Worm (Caenorhabditis elegans) whole organism, mixed stage, embryonic: ENCODE data around the gene ins-14.
A peak's percentile ranks its signal among the peaks of the same experiment; 100 is the strongest.

Source experiments
- M03D4.4 ChIP-seq: sonication (generic microtip); optimal IDR thresholded peaks from 2 replicates; lab custom pipeline; 2017; ENCODE audit warnings: mild to moderate bottlenecking, missing genetic modification characterization, missing compliant biosample characterization
- blmp-1 ChIP-seq: fragments of 150-350 bp; optimal IDR thresholded peaks from 2 replicates; lab custom pipeline; 2014; ENCODE audit warnings: missing biosample characterization, missing genetic modification characterization
- ceh-83 ChIP-seq: fragments of 200-800 bp; sonication (Bioruptor generic); optimal IDR thresholded peaks from 2 replicates; lab custom pipeline; 2018; ENCODE audit warnings: mild to moderate bottlenecking, missing genetic modification characterization, missing compliant biosample characterization
- elt-1 ChIP-seq: sonication (generic microtip); optimal IDR thresholded peaks from 2 replicates; lab custom pipeline; 2017; ENCODE audit warnings: missing genetic modification characterization, mild to moderate bottlenecking, missing compliant biosample characterization, antibody characterized with exemption, moderate library complexity, borderline replicate concordance; ENCODE audit not compliant: insufficient read depth
- lin-13 ChIP-seq: fragments of 150-350 bp; optimal IDR thresholded peaks from 2 replicates; lab custom pipeline; 2014; ENCODE audit warnings: missing biosample characterization, missing genetic modification characterization
- lsy-2 ChIP-seq: fragments of 150-350 bp; optimal IDR thresholded peaks from 2 replicates; lab custom pipeline; 2014; ENCODE audit warnings: missing biosample characterization, missing genetic modification characterization
- unc-62 ChIP-seq: fragments of 150-350 bp; optimal IDR thresholded peaks from 2 replicates; lab custom pipeline; 2014; ENCODE audit warnings: missing biosample characterization, missing genetic modification reagents, missing genetic modification characterization

ce11 chrII:6707496-6708260 lies 37.9 kb downstream of the ins-14 start:
- TF ChIP-seq lin-13 = no peak
- TF ChIP-seq blmp-1 = no peak
- TF ChIP-seq M03D4.4 (tag; lab: Kevin White, UChicago) = no peak
- no peak for TF ChIP-seq lsy-2 (tag; lab: Kevin White, UChicago)
- TF ChIP-seq unc-62 = peak; percentile 50
- TF ChIP-seq ceh-83 (GFP tag; lab: Kevin White, UChicago) = no peak
- no peak for TF ChIP-seq elt-1 (tag; lab: Kevin White, UChicago)
